In genomic region chr2L:17963710-17964109, dm6 we compare ENCODE assay signal across 2 fruit fly cellular contexts.
TF ChIP-seq lines count a peak whose summit lies in the region.

No protein-coding gene starts in this region.

- TF ChIP-seq CTCF in S2 (optimal IDR thresholded peaks at IDR 0.05; lab: Kevin White, UChicago), result peak; percentile 34 to 51
- TF ChIP-seq CTCF in whole organism, embryonic (GFP tag; optimal IDR thresholded peaks at IDR 0.05; lab: Kevin White, UChicago), result peak; percentile 75

TF ChIP-seq in whole organism, embryonic, 481 proteins besides CTCF, POLR2A, EP300 and RAD21:
- no peak for TF ChIP-seq CG10209 (GFP tag; optimal IDR thresholded peaks at IDR 0.05; lab: Kevin White, UChicago)
- TF ChIP-seq CG10979 (tag; optimal IDR thresholded peaks at IDR 0.05; lab: Kevin White, UChicago), result peak; percentile 64
